Fruit fly (Drosophila melanogaster): ENCODE measurements around the gene CG4098.

Gene CG4098

DNA sequence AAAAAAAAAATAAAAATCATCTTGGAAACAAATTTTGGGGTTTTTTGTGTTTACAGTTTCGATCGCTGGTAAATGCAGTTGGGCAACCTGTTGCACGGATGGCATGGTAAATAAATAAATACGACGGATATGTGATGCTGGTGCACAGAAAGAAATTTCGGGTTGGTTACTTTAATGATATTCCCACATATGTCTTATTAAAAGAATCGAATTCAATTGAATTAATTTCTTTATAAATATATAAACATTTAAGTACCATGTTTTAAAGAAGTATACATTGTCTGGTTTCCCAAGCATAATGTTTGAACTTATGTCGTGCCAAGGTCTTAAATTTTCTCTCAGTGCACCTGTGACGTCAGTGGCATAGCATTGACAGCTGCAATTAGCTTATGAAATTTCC is 41.7 kb downstream of the CG4098 start (continued):
- TF ChIP-seq jigr1 (GFP tag; IDR thresholded peaks at IDR 0.05) (no peak), btn (GFP tag; optimal IDR thresholded peaks at IDR 0.05) (no peak), fru (optimal IDR thresholded peaks at IDR 0.05) (no peak), Fer1 (GFP tag; optimal IDR thresholded peaks at IDR 0.05) (peak; percentile 38), CG17912 (GFP tag; optimal IDR thresholded peaks at IDR 0.05) (no peak), CG10654 (GFP tag; optimal IDR thresholded peaks at IDR 0.05) (peak; percentile 23), CG3281 (GFP tag; optimal IDR thresholded peaks at IDR 0.05) (peak; percentile 15), CG1832 (GFP tag; optimal IDR thresholded peaks at IDR 0.05) (no peak), Mrtf (GFP tag; IDR thresholded peaks at IDR 0.05) (peak; percentile 30; the same call in 1 of the 3 replicates), CG13123 (GFP tag; optimal IDR thresholded peaks at IDR 0.05) (no peak), dm (GFP tag; optimal IDR thresholded peaks at IDR 0.05) (no peak), Atf-2 (GFP tag; optimal IDR thresholded peaks at IDR 0.05) (no peak), cg (GFP tag; optimal IDR thresholded peaks at IDR 0.05) (no peak), kni (GFP tag; optimal IDR thresholded peaks at IDR 0.05) (no peak), nerfin-2 (GFP tag; IDR thresholded peaks at IDR 0.05; ENCODE audit: partially characterized antibody) (no peak), CG3838 (GFP tag; optimal IDR thresholded peaks at IDR 0.05) (no peak), gt (GFP tag; IDR thresholded peaks at IDR 0.05) (no peak), Antp (GFP tag; optimal IDR thresholded peaks at IDR 0.05) (no peak), ewg (GFP tag; optimal IDR thresholded peaks at IDR 0.05) (peak; percentile 70), Camta (GFP tag; optimal IDR thresholded peaks at IDR 0.05) (no peak), E2f2 (GFP tag; IDR thresholded peaks at IDR 0.05) (peak; percentile 35), E2f1 (GFP tag; IDR thresholded peaks at IDR 0.05) (peak; percentile 50), hbn (GFP tag; IDR thresholded peaks at IDR 0.05; ENCODE audit: partially characterized antibody) (no peak), CG43689 (GFP tag; IDR thresholded peaks at IDR 0.05) (no peak), CG8281 (tag; optimal IDR thresholded peaks at IDR 0.05) (peak; percentile 32), Mes4 (GFP tag; optimal IDR thresholded peaks at IDR 0.05) (no peak), CG8944 (GFP tag; optimal IDR thresholded peaks at IDR 0.05) (no peak), Nf-YB (GFP tag; optimal IDR thresholded peaks at IDR 0.05) (peak; percentile 37), CG2199 (GFP tag; IDR thresholded peaks at IDR 0.05) (no peak), lbe (GFP tag; optimal IDR thresholded peaks at IDR 0.05) (no peak), D (optimal IDR thresholded peaks at IDR 0.05) (no peak), D (GFP tag; optimal IDR thresholded peaks at IDR 0.05) (peak; percentile 72), twi (tag; optimal IDR thresholded peaks at IDR 0.05) (peak; percentile 47), Drgx (GFP tag; IDR thresholded peaks at IDR 0.05) (no peak), CG31365 (tag; optimal IDR thresholded peaks at IDR 0.05) (no peak), CkIIα-i1 (GFP tag; IDR thresholded peaks at IDR 0.05) (no peak), CG14667 (GFP tag; IDR thresholded peaks at IDR 0.05) (no peak), ssp (GFP tag; IDR thresholded peaks at IDR 0.05) (0 out of 2 replicates have a peak, but pooled peaks have one; percentile 30), sqz (GFP tag; optimal IDR thresholded peaks at IDR 0.05) (peak; percentile 9), CG9437 (GFP tag; optimal IDR thresholded peaks at IDR 0.05) (peak; percentile 53), wor (GFP tag; IDR thresholded peaks at IDR 0.05) (peak; percentile 39; the same call in 1 of the 2 replicates), fd64A (GFP tag; optimal IDR thresholded peaks at IDR 0.05) (peak; percentile 77), crol (GFP tag; IDR thresholded peaks at IDR 0.05) (no peak), fd3F (GFP tag; optimal IDR thresholded peaks at IDR 0.05) (no peak), CG1233 (GFP tag; optimal IDR thresholded peaks at IDR 0.05) (peak; percentile 20), Atf6 (GFP tag; IDR thresholded peaks at IDR 0.05) (no peak), slp2 (GFP tag; optimal IDR thresholded peaks at IDR 0.05) (no peak), chm (GFP tag; IDR thresholded peaks at IDR 0.05) (0 out of 2 replicates have a peak, but pooled peaks have one; percentile 20), CG30403 (GFP tag; optimal IDR thresholded peaks at IDR 0.05) (peak; percentile 43), CG14014 (GFP tag; IDR thresholded peaks at IDR 0.05) (0 out of 2 replicates have a peak, but pooled peaks have one; percentile 39), sd (tag; optimal IDR thresholded peaks at IDR 0.05) (no peak), caup (GFP tag; optimal IDR thresholded peaks at IDR 0.05; ENCODE audit: severe bottlenecking) (no peak)
